Fruit fly (Drosophila melanogaster) whole organism, embryonic: ENCODE results near the gene CG2865.

Experiments
- Aef1 ChIP-seq: fragments of 200-800 bp; sonication (Bioruptor generic); IDR thresholded peaks from 3 replicates; pipeline ENCODE4 v1.3.6; 2022; ENCODE audit warnings: missing biosample characterization, missing genetic modification characterization
- Atf3 ChIP-seq: fragments of 200-800 bp; sonication (Bioruptor generic); optimal IDR thresholded peaks from 3 replicates; lab custom pipeline; 2016; ENCODE audit warnings: missing biosample characterization, missing genetic modification characterization
- C15 ChIP-seq: fragments of 200-800 bp; sonication (Bioruptor generic); IDR thresholded peaks from 3 replicates; pipeline ENCODE4 v1.3.6; 2022; ENCODE audit warnings: missing biosample characterization, missing genetic modification characterization
- CG10267 ChIP-seq: fragments of 200-800 bp; sonication (Bioruptor generic); optimal IDR thresholded peaks from 2 replicates; lab custom pipeline; 2018; ENCODE audit warnings: missing biosample characterization, mild to moderate bottlenecking, missing genetic modification characterization, moderate library complexity
- CG11398 ChIP-seq: fragments of 200-800 bp; sonication (Bioruptor generic); optimal IDR thresholded peaks from 2 replicates; lab custom pipeline; 2016; ENCODE audit warnings: missing biosample characterization, missing genetic modification characterization
- CG12391 ChIP-seq: fragments of 200-800 bp; sonication (Bioruptor generic); optimal IDR thresholded peaks from 3 replicates; lab custom pipeline; 2018; ENCODE audit warnings: missing biosample characterization, mild to moderate bottlenecking, missing genetic modification characterization, moderate library complexity
- CG14441 ChIP-seq: fragments of 200-800 bp; sonication (Bioruptor generic); IDR thresholded peaks from 2 replicates; pipeline ENCODE4 v1.3.6; 2022; ENCODE audit warnings: missing biosample characterization, missing genetic modification characterization
- CG17186 ChIP-seq: fragments of 200-800 bp; sonication (Bioruptor generic); optimal IDR thresholded peaks from 3 replicates; lab custom pipeline; 2017; ENCODE audit warnings: missing biosample characterization, missing genetic modification reagents, missing genetic modification characterization
- CG18599 ChIP-seq: fragments of 200-800 bp; sonication (Bioruptor generic); optimal IDR thresholded peaks from 3 replicates; lab custom pipeline; 2017; ENCODE audit warnings: missing biosample characterization, missing genetic modification characterization, mild to moderate bottlenecking, moderate library complexity, missing genetic modification reagents
- CG30020 ChIP-seq: fragments of 200-800 bp; optimal IDR thresholded peaks from 2 replicates; lab custom pipeline; 2019; ENCODE audit warnings: missing biosample characterization, mild to moderate bottlenecking, missing genetic modification characterization, moderate library complexity
- CG33557 ChIP-seq: fragments of 200-800 bp; sonication (Bioruptor generic); optimal IDR thresholded peaks from 2 replicates; lab custom pipeline; 2019; ENCODE audit warnings: missing biosample characterization, mild to moderate bottlenecking, missing genetic modification characterization, moderate library complexity
- CG42726 ChIP-seq: fragments of 200-800 bp; sonication (Bioruptor generic); IDR thresholded peaks from 2 replicates; pipeline ENCODE4 v1.3.6; 2022; ENCODE audit warnings: missing biosample characterization, missing genetic modification characterization; ENCODE audit not compliant: partially characterized antibody
- CG4854 ChIP-seq: fragments of 200-800 bp; sonication (Bioruptor generic); optimal IDR thresholded peaks from 2 replicates; lab custom pipeline; 2016; ENCODE audit warnings: missing biosample characterization, missing genetic modification characterization, inconsistent platforms
- CG7963 ChIP-seq: fragments of 200-800 bp; sonication (Bioruptor generic); IDR thresholded peaks from 3 replicates; pipeline ENCODE4 v1.3.6; 2022; ENCODE audit warnings: missing biosample characterization, missing genetic modification characterization; ENCODE audit not compliant: partially characterized antibody
- CG8290 ChIP-seq, 3 experiments: fragments of 200-800 bp; sonication (Bioruptor generic); optimal IDR thresholded peaks; 2 replicates each; lab custom pipeline; 2016 to 2019; ENCODE audit warnings: missing biosample characterization in 3 of 3, missing genetic modification characterization in 3 of 3, mild to moderate bottlenecking in 2 of 3, moderate library complexity in 1 of 3
- CG8478 ChIP-seq: fragments of >200 bp; optimal IDR thresholded peaks from 2 replicates; lab custom pipeline; 2018
- Eip74EF ChIP-seq, 2 experiments: fragments of 200-800 bp in 1 of 2; fragments of >200 bp in 1 of 2; sonication (Bioruptor generic) in 1 of 2; optimal IDR thresholded peaks; 2 replicates each; lab custom pipeline; 2017 to 2019; ENCODE audit warnings: missing biosample characterization in 2 of 2, missing genetic modification characterization in 2 of 2, mild to moderate bottlenecking in 1 of 2, moderate library complexity in 1 of 2
- Ets97D ChIP-seq: fragments of 200-800 bp; sonication (Bioruptor generic); optimal IDR thresholded peaks from 3 replicates; lab custom pipeline; 2016; ENCODE audit warnings: missing biosample characterization, missing genetic modification characterization
- Hmr ChIP-seq: fragments of 200-800 bp; sonication (Bioruptor generic); optimal IDR thresholded peaks from 3 replicates; lab custom pipeline; 2017; ENCODE audit warnings: mild to moderate bottlenecking, missing biosample characterization, missing genetic modification reagents, missing genetic modification characterization
- NfI ChIP-seq: fragments of 200-800 bp; sonication (Bioruptor generic); optimal IDR thresholded peaks from 3 replicates; lab custom pipeline; 2018; ENCODE audit warnings: missing biosample characterization, mild to moderate bottlenecking, missing genetic modification characterization, moderate library complexity
- Rfx ChIP-seq: fragments of 200-800 bp; sonication (Bioruptor generic); IDR thresholded peaks from 2 replicates; pipeline ENCODE4 v1.3.6; 2022; ENCODE audit warnings: missing biosample characterization, missing genetic modification characterization
- Spps ChIP-seq: fragments of 200-800 bp; sonication (Bioruptor generic); optimal IDR thresholded peaks from 2 replicates; lab custom pipeline; 2018; ENCODE audit warnings: missing biosample characterization, mild to moderate bottlenecking, missing genetic modification characterization
- Ssrp ChIP-seq: fragments of 200-800 bp; sonication (Bioruptor generic); optimal IDR thresholded peaks from 2 replicates; lab custom pipeline; 2018; ENCODE audit warnings: missing biosample characterization, mild to moderate bottlenecking, missing genetic modification characterization, moderate library complexity
- TFAM ChIP-seq: fragments of 200-800 bp; sonication (Bioruptor generic); optimal IDR thresholded peaks from 2 replicates; lab custom pipeline; 2017; ENCODE audit warnings: missing biosample characterization, missing genetic modification characterization, inconsistent platforms
- bbx ChIP-seq: fragments of 200-800 bp; sonication (Bioruptor generic); IDR thresholded peaks from 2 replicates; pipeline ENCODE4 v1.3.6; 2022; ENCODE audit warnings: missing biosample characterization, missing genetic modification characterization; ENCODE audit not compliant: partially characterized antibody
- cato ChIP-seq: fragments of 200-800 bp; sonication (Bioruptor generic); optimal IDR thresholded peaks from 2 replicates; lab custom pipeline; 2016; ENCODE audit warnings: missing biosample characterization, missing genetic modification characterization, borderline replicate concordance
- crol ChIP-seq: fragments of 200-800 bp; sonication (Bioruptor generic); IDR thresholded peaks from 2 replicates; pipeline ENCODE4 v1.3.6; 2022; ENCODE audit warnings: missing biosample characterization, missing genetic modification characterization
- dm ChIP-seq: fragments of 200-800 bp; sonication (Bioruptor generic); optimal IDR thresholded peaks from 3 replicates; lab custom pipeline; 2016; ENCODE audit warnings: missing biosample characterization, missing genetic modification characterization
- en ChIP-seq: fragments of 200-800 bp; sonication (Bioruptor generic); optimal IDR thresholded peaks from 2 replicates; lab custom pipeline; 2016; ENCODE audit warnings: missing biosample characterization, missing genetic modification characterization
- fd3F ChIP-seq: fragments of 200-800 bp; sonication (Bioruptor generic); optimal IDR thresholded peaks from 2 replicates; lab custom pipeline; 2018; ENCODE audit warnings: missing biosample characterization, mild to moderate bottlenecking, missing genetic modification characterization, moderate library complexity
- fd64A ChIP-seq: fragments of 200-800 bp; sonication (Bioruptor generic); optimal IDR thresholded peaks from 3 replicates; lab custom pipeline; 2018; ENCODE audit warnings: missing biosample characterization, mild to moderate bottlenecking, missing genetic modification characterization
- hkb ChIP-seq, 2 experiments: fragments of 200-800 bp in 1 of 2; fragments of >200 bp in 1 of 2; sonication (Bioruptor generic) in 1 of 2; IDR thresholded peaks in 1 of 2; optimal IDR thresholded peaks in 1 of 2; 2 replicates each; pipeline versions ENCODE4 v1.3.6 to Lab custom; 2017 to 2022; ENCODE audit warnings: missing biosample characterization in 1 of 2, missing genetic modification characterization in 1 of 2
- insv ChIP-seq, 2 experiments: fragments of 200-800 bp; sonication (Bioruptor generic); optimal IDR thresholded peaks; 3 replicates each; lab custom pipeline; 2016 to 2018; ENCODE audit warnings: missing biosample characterization in 2 of 2, missing genetic modification characterization in 2 of 2
- inv ChIP-seq: fragments of 200-800 bp; sonication (Bioruptor generic); IDR thresholded peaks from 2 replicates; pipeline ENCODE4 v1.3.6; 2022; ENCODE audit warnings: missing biosample characterization, missing genetic modification characterization; ENCODE audit not compliant: partially characterized antibody
- kah ChIP-seq: fragments of 200-800 bp; sonication (Bioruptor generic); optimal IDR thresholded peaks from 2 replicates; lab custom pipeline; 2018; ENCODE audit warnings: missing biosample characterization, mild to moderate bottlenecking, missing genetic modification characterization
- luna ChIP-seq: fragments of 200-800 bp; sonication (Bioruptor generic); optimal IDR thresholded peaks from 2 replicates; lab custom pipeline; 2016; ENCODE audit warnings: missing biosample characterization, missing genetic modification characterization
- org-1 ChIP-seq: fragments of 200-800 bp; sonication (Bioruptor generic); optimal IDR thresholded peaks from 2 replicates; lab custom pipeline; 2017; ENCODE audit warnings: missing biosample characterization, missing genetic modification characterization
- pb ChIP-seq: fragments of 200-800 bp; sonication (Bioruptor generic); optimal IDR thresholded peaks from 3 replicates; lab custom pipeline; 2016; ENCODE audit warnings: missing biosample characterization, missing genetic modification characterization
- prd ChIP-seq, 3 experiments: fragments of >200 bp in 2 of 3; fragments of 200-800 bp in 1 of 3; sonication (Bioruptor generic) in 1 of 3; optimal IDR thresholded peaks in 2 of 3; IDR thresholded peaks in 1 of 3; 2 replicates in 2 of 3; 3 replicates in 1 of 3; pipeline versions ENCODE4 v1.3.6 to Lab custom; 2017 to 2022; ENCODE audit warnings: missing biosample characterization in 1 of 3, missing genetic modification characterization in 1 of 3
- sisA ChIP-seq: fragments of 200-800 bp; sonication (Bioruptor generic); IDR thresholded peaks from 2 replicates; pipeline ENCODE4 v1.3.6; 2022; ENCODE audit warnings: missing biosample characterization, missing genetic modification characterization
- slou ChIP-seq: fragments of 200-800 bp; sonication (Bioruptor generic); optimal IDR thresholded peaks from 3 replicates; lab custom pipeline; 2016; ENCODE audit warnings: missing biosample characterization, missing genetic modification characterization
- sna ChIP-seq: fragments of 200-800 bp; sonication (Bioruptor generic); IDR thresholded peaks from 2 replicates; pipeline ENCODE4 v1.3.6; 2022; ENCODE audit warnings: missing biosample characterization, missing genetic modification characterization; ENCODE audit not compliant: partially characterized antibody
- sug ChIP-seq: fragments of 200-800 bp; optimal IDR thresholded peaks from 2 replicates; lab custom pipeline; 2019; ENCODE audit warnings: missing biosample characterization, mild to moderate bottlenecking, missing genetic modification characterization, moderate library complexity
- tap ChIP-seq: fragments of 200-800 bp; optimal IDR thresholded peaks from 3 replicates; lab custom pipeline; 2019; ENCODE audit warnings: missing biosample characterization, mild to moderate bottlenecking, missing genetic modification characterization, moderate library complexity
- trem ChIP-seq: fragments of 200-800 bp; optimal IDR thresholded peaks from 3 replicates; lab custom pipeline; 2019; ENCODE audit warnings: missing biosample characterization, mild to moderate bottlenecking, missing genetic modification characterization, moderate library complexity
- unc-4 ChIP-seq: fragments of 200-800 bp; sonication (Bioruptor generic); IDR thresholded peaks from 2 replicates; pipeline ENCODE4 v1.3.6; 2022; ENCODE audit warnings: missing biosample characterization, missing genetic modification characterization; ENCODE audit not compliant: partially characterized antibody
- z ChIP-seq: fragments of 200-800 bp; sonication (Bioruptor generic); IDR thresholded peaks from 3 replicates; pipeline ENCODE4 v1.3.6; 2022; ENCODE audit warnings: missing biosample characterization, missing genetic modification characterization

The CG2865 gene

dm6 chrX:2303771-2304513 lies 10.7 kb upstream of the CG2865 start (continued):
- TF ChIP-seq C15 = peak; percentile 14; the same call in 1 of the 3 replicates
- peak; percentile 90 for TF ChIP-seq Atf3 (GFP tag; lab: Kevin White, UChicago)
- peak; percentile 75 for TF ChIP-seq fd3F
- TF ChIP-seq dm (GFP tag; lab: Kevin White, UChicago) = peak; percentile 90
- TF ChIP-seq bbx (GFP tag; lab: Robert Waterston, UW) = no peak
- TF ChIP-seq CG7963 (GFP tag; lab: Robert Waterston, UW) = no peak
- TF ChIP-seq kah (GFP tag; lab: Kevin White, UChicago) = peak; percentile 57
- peak; percentile 18 to 30 for TF ChIP-seq insv (GFP tag; optimal IDR thresholded peaks at IDR 0.05; lab: Kevin White, UChicago)
- TF ChIP-seq inv (GFP tag; lab: Robert Waterston, UW) = no peak
- TF ChIP-seq en (GFP tag; lab: Kevin White, UChicago) = peak; percentile 64
- TF ChIP-seq Aef1 = peak; percentile 84
- TF ChIP-seq slou = peak; percentile 64
- peak; percentile 59 for TF ChIP-seq CG8290 (GFP tag; optimal IDR thresholded peaks at IDR 0.05; lab: Kevin White, UChicago)
- TF ChIP-seq CG8290 (tag; optimal IDR thresholded peaks at IDR 0.05; lab: Kevin White, UChicago) = peak; percentile 47 to 96
- peak; percentile 77 for TF ChIP-seq CG33557 (GFP tag; lab: Kevin White, UChicago)
- TF ChIP-seq CG8478 (lab: Kevin White, UChicago) = no peak
- peak; percentile 81 for TF ChIP-seq CG4854 (GFP tag; lab: Kevin White, UChicago)
- TF ChIP-seq crol (GFP tag; lab: Robert Waterston, UW) = peak; percentile 95
- peak; percentile 79 for TF ChIP-seq CG10267 (tag; lab: Kevin White, UChicago)
- peak; percentile 52 for TF ChIP-seq fd64A (GFP tag; lab: Kevin White, UChicago)
- peak; percentile 68; the same call in 2 of the 3 replicates for TF ChIP-seq z (GFP tag; lab: Robert Waterston, UW)
- no peak for TF ChIP-seq CG42726 (GFP tag; lab: Robert Waterston, UW)
- peak; percentile 66 for TF ChIP-seq Spps (tag; lab: Kevin White, UChicago)
- peak; percentile 88 for TF ChIP-seq CG11398 (GFP tag; lab: Kevin White, UChicago)
- no peak for TF ChIP-seq prd (optimal IDR thresholded peaks at IDR 0.05; lab: Kevin White, UChicago)
- peak; percentile 90 for TF ChIP-seq prd (GFP tag; IDR thresholded peaks at IDR 0.05; lab: Robert Waterston, UW)
- TF ChIP-seq hkb (optimal IDR thresholded peaks at IDR 0.05; lab: Kevin White, UChicago) = peak; percentile 47
- TF ChIP-seq hkb (GFP tag; IDR thresholded peaks at IDR 0.05; lab: Robert Waterston, UW) = peak; percentile 89
- TF ChIP-seq CG17186 (GFP tag; lab: Kevin White, UChicago) = peak; percentile 57
- TF ChIP-seq pb = peak; percentile 92
- TF ChIP-seq CG12391 (tag; lab: Kevin White, UChicago) = peak; percentile 89
- peak in 1 of 2 experiments; percentile 87 for TF ChIP-seq Eip74EF (GFP tag; optimal IDR thresholded peaks at IDR 0.05; lab: Kevin White, UChicago)
- TF ChIP-seq CG14441 (GFP tag; lab: Robert Waterston, UW) = peak; percentile 87
- peak; percentile 30 for TF ChIP-seq CG30020 (tag; lab: Kevin White, UChicago)
- peak; percentile 53 for TF ChIP-seq luna (GFP tag; lab: Kevin White, UChicago)
- peak; percentile 81 for TF ChIP-seq trem (tag; lab: Kevin White, UChicago)
- peak; percentile 62 for TF ChIP-seq Ets97D (GFP tag; lab: Kevin White, UChicago)
- TF ChIP-seq unc-4 (GFP tag; lab: Robert Waterston, UW) = no peak
- peak; percentile 77 for TF ChIP-seq cato (GFP tag; lab: Kevin White, UChicago)
- TF ChIP-seq sisA (GFP tag; lab: Robert Waterston, UW) = peak; percentile 86
- peak; percentile 88 for TF ChIP-seq org-1
- peak; percentile 79 for TF ChIP-seq NfI (GFP tag; lab: Kevin White, UChicago)
- TF ChIP-seq sna (GFP tag; lab: Robert Waterston, UW) = no peak
- no peak for TF ChIP-seq TFAM (GFP tag; lab: Kevin White, UChicago)
- TF ChIP-seq CG18599 (GFP tag; lab: Kevin White, UChicago) = peak; percentile 95
- peak; percentile 81 for TF ChIP-seq Ssrp (tag; lab: Kevin White, UChicago)
- peak; percentile 80 for TF ChIP-seq sug (tag; lab: Kevin White, UChicago)
- peak; percentile 85 for TF ChIP-seq Rfx
- peak; percentile 84 for TF ChIP-seq tap
- TF ChIP-seq Hmr (GFP tag; lab: Kevin White, UChicago) = peak; percentile 89
